Worm (Caenorhabditis elegans) whole organism, young adult: ENCODE data around the gene C56C10.7.

ENCODE experiments used
- B0261.1 ChIP-seq: sonication (generic microtip); optimal IDR thresholded peaks from 2 replicates; lab custom pipeline; 2016; ENCODE audit warnings: mild to moderate bottlenecking, missing genetic modification characterization, moderate library complexity, missing compliant biosample characterization
- F23B12.7 ChIP-seq: sonication (generic microtip); optimal IDR thresholded peaks from 2 replicates; lab custom pipeline; 2017; ENCODE audit warnings: missing genetic modification characterization, mild to moderate bottlenecking, missing compliant biosample characterization, antibody characterized with exemption, moderate library complexity; ENCODE audit not compliant: insufficient read depth
- F33H1.4 ChIP-seq: fragments of 200-800 bp; sonication (Bioruptor generic); IDR thresholded peaks from 2 replicates; pipeline ENCODE4 v1.3.6; 2022; ENCODE audit warnings: missing genetic modification reagents, missing genetic modification characterization, missing compliant biosample characterization
- F52B5.7 ChIP-seq: sonication (generic microtip); optimal IDR thresholded peaks from 2 replicates; lab custom pipeline; 2016; ENCODE audit warnings: mild to moderate bottlenecking, missing genetic modification characterization, missing compliant biosample characterization
- F57A8.1 ChIP-seq: fragments of 200-800 bp; sonication (Bioruptor generic); optimal IDR thresholded peaks from 2 replicates; lab custom pipeline; 2018; ENCODE audit warnings: mild to moderate bottlenecking, missing genetic modification characterization, moderate library complexity, missing compliant biosample characterization
- T26A5.8 ChIP-seq: sonication (generic microtip); optimal IDR thresholded peaks from 2 replicates; lab custom pipeline; 2016; ENCODE audit warnings: missing genetic modification characterization, missing compliant biosample characterization
- Y53G8AR.9 ChIP-seq: fragments of 200-800 bp; sonication (Bioruptor generic); conservative IDR thresholded peaks from 2 replicates; pipeline ENCODE4 v1.3.6; 2022; ENCODE audit warnings: missing genetic modification reagents, missing genetic modification characterization, missing compliant biosample characterization
- Y67H2A.10 ChIP-seq: fragments of 200-800 bp; sonication (Bioruptor generic); conservative IDR thresholded peaks from 2 replicates; pipeline ENCODE4 v1.3.6; 2022; ENCODE audit warnings: missing genetic modification reagents, missing genetic modification characterization, missing compliant biosample characterization
- Y79H2A.3 ChIP-seq: fragments of 200-800 bp; sonication (Bioruptor generic); conservative IDR thresholded peaks from 2 replicates; pipeline ENCODE4 v1.3.6; 2022; ENCODE audit warnings: missing genetic modification reagents, missing genetic modification characterization, missing compliant biosample characterization
- ZK185.1 ChIP-seq: sonication (generic microtip); optimal IDR thresholded peaks from 2 replicates; lab custom pipeline; 2016; ENCODE audit warnings: mild to moderate bottlenecking, missing genetic modification characterization, missing compliant biosample characterization; ENCODE audit not compliant: poor library complexity, severe bottlenecking
- attf-3 ChIP-seq: fragments of 200-800 bp; sonication (Bioruptor generic); conservative IDR thresholded peaks from 2 replicates; pipeline ENCODE4 v1.3.6; 2022; ENCODE audit warnings: missing genetic modification reagents, missing genetic modification characterization, missing compliant biosample characterization
- attf-5 ChIP-seq: fragments of 200-800 bp; sonication (Bioruptor generic); optimal IDR thresholded peaks from 2 replicates; lab custom pipeline; 2018; ENCODE audit warnings: mild to moderate bottlenecking, missing genetic modification characterization, missing compliant biosample characterization
- cebp-1 ChIP-seq, 2 experiments: fragments of 200-800 bp in 1 of 2; sonication (Bioruptor generic) in 1 of 2; sonication (generic microtip) in 1 of 2; IDR thresholded peaks in 1 of 2; optimal IDR thresholded peaks in 1 of 2; 2 replicates each; pipeline versions ENCODE4 v1.3.6 to Lab custom; 2017 to 2022; ENCODE audit warnings: missing compliant biosample characterization in 2 of 2, missing genetic modification characterization in 2 of 2, mild to moderate bottlenecking in 1 of 2, missing genetic modification reagents in 1 of 2, moderate library complexity in 1 of 2
- cebp-2 ChIP-seq: fragments of 200-800 bp; sonication (Bioruptor generic); IDR thresholded peaks from 2 replicates; pipeline ENCODE4 v1.3.6; 2022; ENCODE audit warnings: missing genetic modification characterization, missing compliant biosample characterization
- ceh-40 ChIP-seq: fragments of 200-800 bp; sonication (Bioruptor generic); IDR thresholded peaks from 2 replicates; pipeline ENCODE4 v1.3.6; 2022; ENCODE audit warnings: missing genetic modification characterization, missing compliant biosample characterization
- ceh-58 ChIP-seq: fragments of 200-800 bp; sonication (Bioruptor generic); IDR thresholded peaks from 2 replicates; pipeline ENCODE4 v1.3.6; 2022; ENCODE audit warnings: missing genetic modification characterization, missing compliant biosample characterization
- ceh-91 ChIP-seq: fragments of 200-800 bp; sonication (Bioruptor generic); IDR thresholded peaks from 2 replicates; pipeline ENCODE4 v1.3.6; 2022; ENCODE audit warnings: missing genetic modification reagents, missing genetic modification characterization, missing compliant biosample characterization
- dpl-1 ChIP-seq: fragments of 150-350 bp; optimal IDR thresholded peaks from 2 replicates; lab custom pipeline; 2014; ENCODE audit warnings: missing biosample characterization, missing genetic modification reagents, missing genetic modification characterization
- egl-18 ChIP-seq: fragments of 200-800 bp; sonication (Bioruptor generic); IDR thresholded peaks from 2 replicates; pipeline ENCODE4 v1.3.6; 2022; ENCODE audit warnings: missing genetic modification reagents, missing genetic modification characterization, missing compliant biosample characterization
- egrh-3 ChIP-seq: fragments of 200-800 bp; sonication (Bioruptor generic); IDR thresholded peaks from 2 replicates; pipeline ENCODE4 v1.3.6; 2022; ENCODE audit warnings: missing genetic modification reagents, missing genetic modification characterization, missing compliant biosample characterization
- ekl-4 ChIP-seq: fragments of 200-800 bp; sonication (Bioruptor generic); IDR thresholded peaks from 2 replicates; pipeline ENCODE4 v1.3.6; 2022; ENCODE audit warnings: missing genetic modification reagents, missing genetic modification characterization, missing compliant biosample characterization
- ets-4 ChIP-seq: fragments of 200-800 bp; sonication (Bioruptor generic); optimal IDR thresholded peaks from 2 replicates; lab custom pipeline; 2018; ENCODE audit warnings: mild to moderate bottlenecking, missing genetic modification characterization, missing compliant biosample characterization
- fkh-3 ChIP-seq: sonication (generic microtip); optimal IDR thresholded peaks from 2 replicates; lab custom pipeline; 2016; ENCODE audit warnings: mild to moderate bottlenecking, missing genetic modification characterization, missing compliant biosample characterization
- hmg-20 ChIP-seq: fragments of 200-800 bp; sonication (Bioruptor generic); IDR thresholded peaks from 2 replicates; pipeline ENCODE4 v1.3.6; 2022; ENCODE audit warnings: missing genetic modification reagents, missing genetic modification characterization, missing compliant biosample characterization
- hsf-1 ChIP-seq: fragments of 200-800 bp; sonication (Bioruptor generic); IDR thresholded peaks from 2 replicates; pipeline ENCODE4 v1.3.6; 2022; ENCODE audit warnings: missing genetic modification reagents, missing genetic modification characterization, missing compliant biosample characterization
- lag-1 ChIP-seq: fragments of 200-800 bp; sonication (Bioruptor generic); IDR thresholded peaks from 2 replicates; pipeline ENCODE4 v1.3.6; 2022; ENCODE audit warnings: missing genetic modification reagents, missing genetic modification characterization, missing compliant biosample characterization
- let-607 ChIP-seq, 2 experiments: fragments of 200-800 bp in 1 of 2; sonication (Bioruptor generic) in 1 of 2; sonication (generic microtip) in 1 of 2; optimal IDR thresholded peaks; 2 replicates each; lab custom pipeline; 2016 to 2018; ENCODE audit warnings: mild to moderate bottlenecking in 2 of 2, missing compliant biosample characterization in 2 of 2, missing genetic modification characterization in 2 of 2, moderate library complexity in 2 of 2, missing genotype in 1 of 2
- lin-40 ChIP-seq: sonication (generic microtip); optimal IDR thresholded peaks from 2 replicates; lab custom pipeline; 2016; ENCODE audit warnings: missing genetic modification characterization, mild to moderate bottlenecking, missing compliant biosample characterization, missing genotype, missing genetic modification reagents
- mcd-1 ChIP-seq: fragments of 200-800 bp; sonication (Bioruptor generic); IDR thresholded peaks from 2 replicates; pipeline ENCODE4 v1.3.6; 2022; ENCODE audit warnings: missing genetic modification reagents, missing genetic modification characterization, missing compliant biosample characterization
- mxl-1 ChIP-seq: sonication (generic microtip); optimal IDR thresholded peaks from 2 replicates; lab custom pipeline; 2016; ENCODE audit warnings: missing genetic modification characterization, missing compliant biosample characterization
- nfya-1 ChIP-seq: sonication (generic microtip); optimal IDR thresholded peaks from 2 replicates; lab custom pipeline; 2017; ENCODE audit warnings: antibody characterized with exemption, missing compliant biosample characterization, missing genetic modification characterization, borderline replicate concordance; ENCODE audit not compliant: insufficient read depth
- nhr-120 ChIP-seq: fragments of 200-800 bp; sonication (Bioruptor generic); IDR thresholded peaks from 2 replicates; pipeline ENCODE4 v1.3.6; 2022; ENCODE audit warnings: missing genetic modification characterization, missing compliant biosample characterization
- nhr-27 ChIP-seq: fragments of 200-800 bp; sonication (Bioruptor generic); optimal IDR thresholded peaks from 2 replicates; lab custom pipeline; 2018; ENCODE audit warnings: mild to moderate bottlenecking, missing genetic modification characterization, moderate library complexity, missing compliant biosample characterization
- rec-8 ChIP-seq, 2 experiments: sonication (generic microtip); optimal IDR thresholded peaks; 2 replicates each; lab custom pipeline; 2016; ENCODE audit warnings: mild to moderate bottlenecking in 2 of 2, missing genetic modification characterization in 2 of 2, missing genetic modification reagents in 2 of 2, missing genotype in 2 of 2, missing biosample characterization in 1 of 2, missing compliant biosample characterization in 1 of 2, moderate library complexity in 1 of 2
- repo-1 ChIP-seq: sonication (generic microtip); optimal IDR thresholded peaks from 2 replicates; lab custom pipeline; 2017; ENCODE audit warnings: mild to moderate bottlenecking, missing genetic modification characterization, missing compliant biosample characterization
- snpc-1.1 ChIP-seq: sonication (generic microtip); optimal IDR thresholded peaks from 2 replicates; lab custom pipeline; 2017; ENCODE audit warnings: missing genetic modification characterization, mild to moderate bottlenecking, missing compliant biosample characterization, antibody characterized with exemption, moderate library complexity, missing genotype, missing genetic modification reagents; ENCODE audit not compliant: insufficient read depth
- somi-1 ChIP-seq: fragments of 200-800 bp; sonication (Bioruptor generic); optimal IDR thresholded peaks from 2 replicates; lab custom pipeline; 2018; ENCODE audit warnings: mild to moderate bottlenecking, missing genetic modification characterization, missing compliant biosample characterization
- sptf-2 ChIP-seq: fragments of 200-800 bp; sonication (Bioruptor generic); optimal IDR thresholded peaks from 2 replicates; lab custom pipeline; 2018; ENCODE audit warnings: mild to moderate bottlenecking, missing genetic modification characterization, missing compliant biosample characterization
- unc-130 ChIP-seq: sonication (generic microtip); optimal IDR thresholded peaks from 2 replicates; lab custom pipeline; 2016; ENCODE audit warnings: missing genetic modification reagents, missing genetic modification characterization, missing compliant biosample characterization
- xnd-1 ChIP-seq: sonication (generic microtip); optimal IDR thresholded peaks from 2 replicates; lab custom pipeline; 2016; ENCODE audit warnings: missing genotype, missing genetic modification reagents, missing genetic modification characterization, missing compliant biosample characterization
- zfh-2 ChIP-seq: fragments of 200-800 bp; sonication (Bioruptor generic); conservative IDR thresholded peaks from 2 replicates; pipeline ENCODE4 v1.3.6; 2022; ENCODE audit warnings: missing genetic modification reagents, missing genetic modification characterization, missing compliant biosample characterization
- ztf-18 ChIP-seq: sonication (generic microtip); optimal IDR thresholded peaks from 2 replicates; lab custom pipeline; 2016; ENCODE audit warnings: missing genotype, mild to moderate bottlenecking, missing genetic modification characterization, missing compliant biosample characterization
- ztf-22 ChIP-seq: fragments of 200-800 bp; sonication (Bioruptor generic); optimal IDR thresholded peaks from 2 replicates; lab custom pipeline; 2018; ENCODE audit warnings: mild to moderate bottlenecking, missing genetic modification characterization, moderate library complexity, missing compliant biosample characterization
- ztf-6 ChIP-seq: fragments of 200-800 bp; sonication (Bioruptor generic); IDR thresholded peaks from 2 replicates; pipeline ENCODE4 v1.3.6; 2022; ENCODE audit warnings: missing genetic modification reagents, missing genetic modification characterization, missing compliant biosample characterization

The C56C10.7 gene

ce11 chrII:6587264-6587870 lies at the start of gene C56C10.7 (continued):
- TF ChIP-seq hmg-20 (GFP tag; lab: Robert Waterston, UW) (0 out of 2 replicates have a peak, but pooled peaks have one; percentile 23), mcd-1 (peak; percentile 44), attf-3 (GFP tag; lab: Robert Waterston, UW) (no peak), let-607 (tag; optimal IDR thresholded peaks at IDR 0.05; lab: Kevin White, UChicago) (peak in 1 of 2 experiments; percentile 35), ceh-91 (GFP tag; lab: Robert Waterston, UW) (no peak), rec-8 (tag; optimal IDR thresholded peaks at IDR 0.05; lab: Kevin White, UChicago) (no peak), unc-130 (GFP tag; lab: Kevin White, UChicago) (peak; percentile 57), Y79H2A.3 (GFP tag; lab: Robert Waterston, UW) (no peak), egl-18 (GFP tag; lab: Robert Waterston, UW) (no peak), ets-4 (GFP tag; lab: Kevin White, UChicago) (no peak), somi-1 (GFP tag; lab: Kevin White, UChicago) (no peak), Y67H2A.10 (GFP tag; lab: Robert Waterston, UW) (no peak), lag-1 (GFP tag; lab: Robert Waterston, UW) (no peak), repo-1 (tag; lab: Kevin White, UChicago) (peak; percentile 84), hsf-1 (GFP tag; lab: Robert Waterston, UW) (peak; percentile 88), cebp-2 (GFP tag; lab: Robert Waterston, UW) (peak; percentile 78; the same call in 1 of the 2 replicates), ceh-40 (no peak; the same call in none of the 2 replicates), ztf-18 (peak; percentile 24), zfh-2 (GFP tag; lab: Robert Waterston, UW) (no peak), Y53G8AR.9 (GFP tag; lab: Robert Waterston, UW) (peak; percentile 90), ztf-22 (no peak), ekl-4 (GFP tag; lab: Robert Waterston, UW) (peak; percentile 93), ZK185.1 (tag; lab: Kevin White, UChicago) (no peak), lin-40 (tag; lab: Kevin White, UChicago) (no peak), egrh-3 (GFP tag; lab: Robert Waterston, UW) (no peak), F57A8.1 (GFP tag; lab: Kevin White, UChicago) (no peak), snpc-1.1 (tag; lab: Kevin White, UChicago) (peak; percentile 32), nfya-1 (tag; lab: Kevin White, UChicago) (no peak), nhr-120 (no peak), ceh-58 (peak; percentile 76; the same call in 1 of the 2 replicates)

ce11 chrII:6636136-6636535 lies 48.8 kb upstream of the C56C10.7 start, which contains the start of gene T19D12.5:
Gene T19D12.5 (minus strand): TSS chrII:6636236.
- TF ChIP-seq ztf-6 (GFP tag; lab: Robert Waterston, UW): no peak
- TF ChIP-seq cebp-1 (GFP tag; IDR thresholded peaks at IDR 0.05; lab: Robert Waterston, UW): no peak
- peak; percentile 13 for TF ChIP-seq cebp-1 (tag; optimal IDR thresholded peaks at IDR 0.05; lab: Kevin White, UChicago)

- TF ChIP-seq egl-18 (GFP tag; lab: Robert Waterston, UW) (no peak), B0261.1 (tag; lab: Kevin White, UChicago) (no peak), F33H1.4 (GFP tag; lab: Robert Waterston, UW) (no peak), F52B5.7 (tag; lab: Kevin White, UChicago) (no peak), F23B12.7 (no peak), T26A5.8 (tag; lab: Kevin White, UChicago) (no peak), rec-8 (tag; optimal IDR thresholded peaks at IDR 0.05; lab: Kevin White, UChicago) (no peak), xnd-1 (tag; lab: Kevin White, UChicago) (no peak), attf-5 (GFP tag; lab: Kevin White, UChicago) (no peak), sptf-2 (GFP tag; lab: Kevin White, UChicago) (no peak), fkh-3 (no peak), dpl-1 (GFP tag; lab: Kevin White, UChicago) (no peak), nhr-27 (no peak), mxl-1 (no peak)
Measured at ce11 chrII:6631995-6632394, 44.6 kb upstream of the C56C10.7 start.
